Fruit fly (Drosophila melanogaster) whole organism: ENCODE results near the gene CG4362.

Source experiments
- CG8478 ChIP-seq: fragments of >200 bp; optimal IDR thresholded peaks from 2 replicates; lab custom pipeline; 2018; ENCODE audit warnings: inconsistent platforms
- Dll ChIP-seq: fragments of >200 bp; optimal IDR thresholded peaks from 2 replicates; lab custom pipeline; 2017
- EcR ChIP-seq, 2 experiments: fragments of >200 bp; optimal IDR thresholded peaks; 2 replicates each; lab custom pipeline; 2017; ENCODE audit warnings: missing biosample characterization in 2 of 2, missing genetic modification characterization in 2 of 2, missing genetic modification reagents in 2 of 2
- pan ChIP-seq: fragments of >200 bp; optimal IDR thresholded peaks from 2 replicates; lab custom pipeline; 2017
- psq ChIP-seq: fragments of >200 bp; optimal IDR thresholded peaks from 2 replicates; lab custom pipeline; 2017
- usp ChIP-seq: fragments of >200 bp; optimal IDR thresholded peaks from 2 replicates; lab custom pipeline; 2017; ENCODE audit warnings: missing biosample characterization, missing genetic modification characterization, mixed read lengths

The CG4362 gene

dm6 chr3R:20276012-20276411, 31.3 kb downstream of the CG4362 start:
- no peak for TF ChIP-seq CG8478
- no peak for TF ChIP-seq Dll
- no peak for TF ChIP-seq EcR (GFP tag; optimal IDR thresholded peaks at IDR 0.05; lab: Kevin White, UChicago)
- no peak for TF ChIP-seq psq (lab: Kevin White, UChicago)
- TF ChIP-seq usp (GFP tag; lab: Kevin White, UChicago), result no peak

dm6 chr3R:20274521-20275294, 32.6 kb downstream of the CG4362 start:
- TF ChIP-seq CG8478 (no peak), Dll (no peak), usp (GFP tag; lab: Kevin White, UChicago) (no peak), pan (no peak), psq (lab: Kevin White, UChicago) (no peak), EcR (GFP tag; optimal IDR thresholded peaks at IDR 0.05; lab: Kevin White, UChicago) (no peak)

- TF ChIP-seq pan, result no peak
- no peak for TF ChIP-seq EcR (GFP tag; optimal IDR thresholded peaks at IDR 0.05; lab: Kevin White, UChicago)
- no peak for TF ChIP-seq Dll
- no peak for TF ChIP-seq psq (lab: Kevin White, UChicago)
- TF ChIP-seq CG8478, result no peak
- TF ChIP-seq usp (GFP tag; lab: Kevin White, UChicago), result no peak
Measured at dm6 chr3R:20273568-20273967, 33.8 kb downstream of the CG4362 start.

- TF ChIP-seq Dll, result no peak
- no peak for TF ChIP-seq usp (GFP tag; lab: Kevin White, UChicago)
- no peak for TF ChIP-seq psq (lab: Kevin White, UChicago)
- no peak for TF ChIP-seq pan
- no peak for TF ChIP-seq CG8478
- TF ChIP-seq EcR (GFP tag; optimal IDR thresholded peaks at IDR 0.05; lab: Kevin White, UChicago), result no peak
Measured at dm6 chr3R:20265969-20266368, 41.4 kb downstream of the CG4362 start.

dm6 chr3R:20265239-20265846, 42.0 kb downstream of the CG4362 start:
- TF ChIP-seq CG8478 (no peak), pan (no peak), usp (GFP tag; lab: Kevin White, UChicago) (no peak), EcR (GFP tag; optimal IDR thresholded peaks at IDR 0.05; lab: Kevin White, UChicago) (no peak), Dll (no peak), psq (lab: Kevin White, UChicago) (no peak)

DNA sequence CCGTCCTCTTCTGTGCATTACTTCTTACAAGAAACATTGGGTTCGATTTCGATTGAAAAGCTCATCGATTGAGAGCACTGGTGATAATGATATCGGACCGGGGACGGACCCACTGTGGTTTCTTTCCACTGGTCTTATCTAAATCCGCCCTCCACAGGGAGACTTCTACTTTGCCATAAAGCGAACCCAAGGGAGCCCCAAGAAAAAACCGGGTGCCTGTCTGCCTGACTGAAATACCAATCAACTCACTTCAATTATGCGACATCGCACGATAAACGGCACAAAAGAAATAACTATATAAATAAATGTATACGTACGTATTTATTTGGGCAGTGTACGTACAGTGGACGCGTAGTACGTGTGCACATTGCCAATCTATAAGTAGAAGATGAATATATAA, 42.6 kb downstream of the CG4362 start:
- TF ChIP-seq pan (no peak), EcR (GFP tag; optimal IDR thresholded peaks at IDR 0.05; lab: Kevin White, UChicago) (no peak), Dll (no peak), psq (lab: Kevin White, UChicago) (no peak), usp (GFP tag; lab: Kevin White, UChicago) (no peak), CG8478 (no peak)

DNA sequence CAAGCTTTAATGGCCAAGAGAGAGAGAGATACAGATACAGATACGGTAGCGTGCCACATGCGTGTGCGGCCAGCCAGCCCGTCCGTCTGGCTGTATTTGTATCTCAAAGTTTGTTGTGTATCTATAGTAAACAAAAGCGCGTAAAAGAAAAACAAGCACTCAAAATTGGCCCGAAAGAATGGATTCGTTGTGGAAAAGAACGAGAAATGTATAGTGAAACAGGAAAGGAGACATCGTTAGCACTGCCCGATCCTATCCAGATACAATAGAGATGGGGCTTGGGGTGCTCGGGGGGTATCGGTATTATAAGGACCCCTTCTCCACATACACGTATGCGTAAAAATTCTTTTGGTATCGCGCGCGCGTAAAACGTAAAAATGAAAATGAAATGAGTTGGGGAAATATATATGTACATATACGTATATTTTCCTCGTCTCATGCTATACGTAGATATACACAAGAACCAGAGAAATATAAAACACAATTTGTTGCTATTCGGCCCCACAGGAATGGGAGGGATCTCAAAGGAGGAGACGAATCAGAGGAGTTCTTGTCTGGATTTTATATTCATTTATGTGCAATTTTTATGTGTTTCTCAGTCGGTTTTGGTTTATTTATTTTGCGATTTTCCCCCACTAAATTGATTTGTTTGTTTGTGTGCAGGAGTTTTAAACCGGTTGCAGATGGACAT, 43.4 kb downstream of the CG4362 start:
- TF ChIP-seq usp (GFP tag; lab: Kevin White, UChicago) (no peak), pan (no peak), psq (lab: Kevin White, UChicago) (no peak), Dll (no peak), EcR (GFP tag; optimal IDR thresholded peaks at IDR 0.05; lab: Kevin White, UChicago) (no peak), CG8478 (no peak)

dm6 chr3R:20262927-20263644, 44.3 kb downstream of the CG4362 start:
- no peak for TF ChIP-seq usp (GFP tag; lab: Kevin White, UChicago)
- no peak for TF ChIP-seq psq (lab: Kevin White, UChicago)
- no peak for TF ChIP-seq pan
- TF ChIP-seq Dll, result no peak
- no peak for TF ChIP-seq EcR (GFP tag; optimal IDR thresholded peaks at IDR 0.05; lab: Kevin White, UChicago)
- TF ChIP-seq CG8478, result no peak

- TF ChIP-seq usp (GFP tag; lab: Kevin White, UChicago) (no peak), psq (lab: Kevin White, UChicago) (no peak), pan (no peak), EcR (GFP tag; optimal IDR thresholded peaks at IDR 0.05; lab: Kevin White, UChicago) (no peak)
Measured at dm6 chr3R:20261969-20262334, 45.4 kb downstream of the CG4362 start.

DNA sequence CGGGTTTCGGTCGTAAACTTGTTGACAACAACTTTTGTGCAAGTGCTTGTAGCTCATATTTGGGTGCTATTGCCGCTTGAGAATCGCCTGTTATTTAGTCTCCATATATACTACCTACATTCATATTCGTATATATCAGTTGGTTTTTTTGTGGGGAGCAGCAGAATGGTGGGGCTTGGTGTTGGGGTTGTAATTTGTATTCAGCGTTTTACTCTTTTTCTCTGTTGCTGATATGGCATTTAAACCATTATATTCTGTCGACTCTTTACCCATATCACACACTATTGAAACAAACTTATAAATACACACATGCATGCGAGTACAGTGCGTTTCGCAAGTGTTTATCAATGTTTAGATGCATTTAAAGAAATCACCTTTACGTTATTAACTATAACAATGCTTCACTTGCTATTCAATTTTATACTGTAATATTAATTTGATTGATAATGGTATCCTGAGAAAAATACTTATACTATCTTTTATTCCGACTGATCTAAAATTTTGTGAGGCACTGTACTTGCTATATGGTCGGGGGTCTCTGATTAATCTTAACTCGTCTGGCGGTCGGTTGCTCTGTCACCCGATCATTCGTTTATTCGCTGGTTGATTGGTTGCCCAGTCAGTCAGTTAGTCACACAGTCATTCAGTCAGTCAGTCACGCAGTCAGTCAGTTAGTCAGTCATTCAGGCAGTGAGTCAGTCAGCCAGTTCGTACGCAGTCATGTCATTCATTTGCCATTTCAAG, 45.9 kb downstream of the CG4362 start:
- TF ChIP-seq EcR (GFP tag; optimal IDR thresholded peaks at IDR 0.05; lab: Kevin White, UChicago), result no peak
- TF ChIP-seq psq (lab: Kevin White, UChicago), result no peak
- no peak for TF ChIP-seq usp (GFP tag; lab: Kevin White, UChicago)
- TF ChIP-seq CG8478, result no peak
- TF ChIP-seq Dll, result no peak

dm6 chr3R:20260382-20260781, 47.0 kb downstream of the CG4362 start:
- TF ChIP-seq EcR (GFP tag; optimal IDR thresholded peaks at IDR 0.05; lab: Kevin White, UChicago) (no peak), usp (GFP tag; lab: Kevin White, UChicago) (no peak), CG8478 (no peak), Dll (no peak), pan (no peak), psq (lab: Kevin White, UChicago) (no peak)
